Fruit fly (Drosophila melanogaster) whole organism, embryonic: ENCODE data around the gene CG9837.
A peak's percentile ranks its signal among the peaks of the same experiment; 100 is the strongest.

Source experiments
- Aef1 ChIP-seq: fragments of 200-800 bp; sonication (Bioruptor generic); IDR thresholded peaks from 3 replicates; pipeline ENCODE4 v1.3.6; 2022; ENCODE audit warnings: missing biosample characterization, missing genetic modification characterization
- B-H1 ChIP-seq: fragments of 200-800 bp; sonication (Bioruptor generic); IDR thresholded peaks from 3 replicates; pipeline ENCODE4 v1.3.6; 2022; ENCODE audit warnings: missing biosample characterization, missing genetic modification characterization
- CG10147 ChIP-seq: fragments of 200-800 bp; sonication (Bioruptor generic); optimal IDR thresholded peaks from 2 replicates; lab custom pipeline; 2019; ENCODE audit warnings: missing biosample characterization, mild to moderate bottlenecking, missing genetic modification characterization, moderate library complexity
- CG10543 ChIP-seq: fragments of 200-800 bp; sonication (Bioruptor generic); optimal IDR thresholded peaks from 3 replicates; lab custom pipeline; 2017; ENCODE audit warnings: missing biosample characterization, mild to moderate bottlenecking, missing genetic modification characterization, moderate library complexity
- CG11093 ChIP-seq: fragments of 200-800 bp; sonication (Bioruptor generic); IDR thresholded peaks from 3 replicates; pipeline ENCODE4 v1.3.6; 2022; ENCODE audit warnings: missing biosample characterization, missing genetic modification characterization
- CG12659 ChIP-seq: fragments of 200-800 bp; sonication (Bioruptor generic); optimal IDR thresholded peaks from 3 replicates; lab custom pipeline; 2017; ENCODE audit warnings: mild to moderate bottlenecking, missing biosample characterization, missing genetic modification reagents, missing genetic modification characterization
- CG13894 ChIP-seq: fragments of 200-800 bp; sonication (Bioruptor generic); optimal IDR thresholded peaks from 3 replicates; lab custom pipeline; 2018; ENCODE audit warnings: missing biosample characterization, mild to moderate bottlenecking, missing genetic modification characterization, moderate library complexity
- CG14014 ChIP-seq: fragments of 200-800 bp; sonication (Bioruptor generic); IDR thresholded peaks from 2 replicates; pipeline ENCODE4 v1.3.6; 2022; ENCODE audit warnings: missing biosample characterization, missing genetic modification characterization
- CG16813 ChIP-seq: fragments of 200-800 bp; sonication (Bioruptor generic); IDR thresholded peaks from 3 replicates; pipeline ENCODE4 v1.3.6; 2022; ENCODE audit warnings: missing biosample characterization, missing genetic modification characterization; ENCODE audit not compliant: partially characterized antibody
- CG16815 ChIP-seq: fragments of 200-800 bp; sonication (Bioruptor generic); optimal IDR thresholded peaks from 3 replicates; lab custom pipeline; 2017; ENCODE audit warnings: missing biosample characterization, mild to moderate bottlenecking, missing genetic modification characterization
- CG17912 ChIP-seq: fragments of 200-800 bp; sonication (Bioruptor generic); optimal IDR thresholded peaks from 2 replicates; lab custom pipeline; 2018; ENCODE audit warnings: missing biosample characterization, mild to moderate bottlenecking, missing genetic modification characterization
- CG3065 ChIP-seq: fragments of 200-800 bp; sonication (Bioruptor generic); optimal IDR thresholded peaks from 2 replicates; lab custom pipeline; 2016; ENCODE audit warnings: missing biosample characterization, missing genetic modification characterization
- CG31441 ChIP-seq: fragments of 200-800 bp; sonication (Bioruptor generic); IDR thresholded peaks from 2 replicates; pipeline ENCODE4 v1.3.6; 2022; ENCODE audit warnings: missing biosample characterization, missing genetic modification characterization
- CG34422 ChIP-seq: fragments of 200-800 bp; sonication (Bioruptor generic); IDR thresholded peaks from 3 replicates; pipeline ENCODE4 v1.3.6; 2022; ENCODE audit warnings: missing biosample characterization, missing genetic modification characterization
- CG4707 ChIP-seq: fragments of 200-800 bp; sonication (Bioruptor generic); optimal IDR thresholded peaks from 2 replicates; lab custom pipeline; 2018; ENCODE audit warnings: missing biosample characterization, mild to moderate bottlenecking, missing genetic modification characterization, moderate library complexity
- CG7271 ChIP-seq: fragments of 200-800 bp; sonication (Bioruptor generic); optimal IDR thresholded peaks from 2 replicates; lab custom pipeline; 2018; ENCODE audit warnings: missing biosample characterization, mild to moderate bottlenecking, missing genetic modification characterization, moderate library complexity
- CG7839 ChIP-seq: fragments of 200-800 bp; sonication (Bioruptor generic); optimal IDR thresholded peaks from 3 replicates; lab custom pipeline; 2018; ENCODE audit warnings: missing biosample characterization, mild to moderate bottlenecking, missing genetic modification characterization, moderate library complexity
- CG8924 ChIP-seq: fragments of 200-800 bp; optimal IDR thresholded peaks from 3 replicates; lab custom pipeline; 2019; ENCODE audit warnings: missing biosample characterization, mild to moderate bottlenecking, missing genetic modification characterization, moderate library complexity
- CG9797 ChIP-seq: fragments of 200-800 bp; sonication (Bioruptor generic); optimal IDR thresholded peaks from 3 replicates; lab custom pipeline; 2018; ENCODE audit warnings: missing biosample characterization, mild to moderate bottlenecking, missing genetic modification characterization
- Dek ChIP-seq: fragments of 200-800 bp; sonication (Bioruptor generic); optimal IDR thresholded peaks from 3 replicates; lab custom pipeline; 2019; ENCODE audit warnings: missing biosample characterization, mild to moderate bottlenecking, missing genetic modification characterization, moderate library complexity
- Ets65A ChIP-seq: fragments of 200-800 bp; sonication (Bioruptor generic); peaks from one replicate; lab custom pipeline; 2016; ENCODE audit warnings: missing biosample characterization, missing genetic modification characterization
- H15 ChIP-seq: fragments of 200-800 bp; sonication (Bioruptor generic); IDR thresholded peaks from 3 replicates; pipeline ENCODE4 v1.3.6; 2022; ENCODE audit warnings: missing biosample characterization, missing genetic modification characterization
- Hr51 ChIP-seq, 2 experiments: fragments of 200-800 bp; sonication (Bioruptor generic); optimal IDR thresholded peaks; 2 replicates in 1 of 2; 3 replicates in 1 of 2; lab custom pipeline; 2016 to 2018; ENCODE audit warnings: missing biosample characterization in 2 of 2, missing genetic modification characterization in 2 of 2, mild to moderate bottlenecking in 1 of 2, moderate library complexity in 1 of 2
- Hsf ChIP-seq: fragments of 200-800 bp; sonication (Bioruptor generic); optimal IDR thresholded peaks from 3 replicates; lab custom pipeline; 2016; ENCODE audit warnings: missing biosample characterization, missing genetic modification characterization
- Jarid2 ChIP-seq: fragments of 200-800 bp; sonication (Bioruptor generic); optimal IDR thresholded peaks from 3 replicates; lab custom pipeline; 2017; ENCODE audit warnings: mild to moderate bottlenecking, missing biosample characterization, missing genetic modification reagents, missing genetic modification characterization
- Max ChIP-seq: fragments of 200-800 bp; sonication (Bioruptor generic); optimal IDR thresholded peaks from 2 replicates; lab custom pipeline; 2016; ENCODE audit warnings: missing biosample characterization, mild to moderate bottlenecking, missing genetic modification characterization
- Meics ChIP-seq: fragments of 200-800 bp; sonication (Bioruptor generic); optimal IDR thresholded peaks from 2 replicates; lab custom pipeline; 2017; ENCODE audit warnings: missing biosample characterization, mild to moderate bottlenecking, missing genetic modification characterization
- NK7.1 ChIP-seq: fragments of 200-800 bp; sonication (Bioruptor generic); optimal IDR thresholded peaks from 3 replicates; lab custom pipeline; 2016; ENCODE audit warnings: missing biosample characterization, missing genetic modification characterization
- Neu2 ChIP-seq: fragments of 200-800 bp; sonication (Bioruptor generic); optimal IDR thresholded peaks from 3 replicates; lab custom pipeline; 2016; ENCODE audit warnings: missing biosample characterization, missing genetic modification characterization, borderline replicate concordance
- Ravus ChIP-seq: fragments of 200-800 bp; sonication (Bioruptor generic); IDR thresholded peaks from 2 replicates; pipeline ENCODE4 v1.3.6; 2022; ENCODE audit warnings: missing biosample characterization, missing genetic modification characterization
- Rfx ChIP-seq: fragments of 200-800 bp; sonication (Bioruptor generic); IDR thresholded peaks from 2 replicates; pipeline ENCODE4 v1.3.6; 2022; ENCODE audit warnings: missing biosample characterization, missing genetic modification characterization
- Side ChIP-seq: fragments of 200-800 bp; sonication (Bioruptor generic); optimal IDR thresholded peaks from 2 replicates; lab custom pipeline; 2016; ENCODE audit warnings: missing biosample characterization, missing genetic modification characterization
- Usf ChIP-seq: fragments of 200-800 bp; sonication (Bioruptor generic); optimal IDR thresholded peaks from 2 replicates; lab custom pipeline; 2017; ENCODE audit warnings: missing genotype, missing biosample characterization, missing genetic modification characterization
- Xrp1 ChIP-seq: fragments of 200-800 bp; sonication (Bioruptor generic); IDR thresholded peaks from 2 replicates; pipeline ENCODE4 v1.3.6; 2022; ENCODE audit warnings: missing biosample characterization, missing genetic modification characterization
- abd-A ChIP-seq: fragments of 200-800 bp; sonication (Bioruptor generic); optimal IDR thresholded peaks from 3 replicates; lab custom pipeline; 2019; ENCODE audit warnings: missing biosample characterization, mild to moderate bottlenecking, missing genetic modification characterization, moderate library complexity
- bigmax ChIP-seq: fragments of 200-800 bp; sonication (Bioruptor generic); optimal IDR thresholded peaks from 2 replicates; lab custom pipeline; 2018; ENCODE audit warnings: missing biosample characterization, mild to moderate bottlenecking, missing genetic modification characterization
- chinmo ChIP-seq: fragments of 200-800 bp; sonication (Bioruptor generic); IDR thresholded peaks from 4 replicates; pipeline ENCODE4 v1.3.6; 2022; ENCODE audit warnings: missing biosample characterization, missing genetic modification characterization; ENCODE audit not compliant: partially characterized antibody
- chn ChIP-seq: fragments of 200-800 bp; sonication (Bioruptor generic); optimal IDR thresholded peaks from 2 replicates; lab custom pipeline; 2016; ENCODE audit warnings: missing biosample characterization, missing genetic modification characterization
- corto ChIP-seq: fragments of 200-800 bp; sonication (Bioruptor generic); optimal IDR thresholded peaks from 2 replicates; lab custom pipeline; 2016; ENCODE audit warnings: missing biosample characterization, mild to moderate bottlenecking, missing genetic modification characterization, moderate library complexity
- croc ChIP-seq: fragments of 200-800 bp; sonication (Bioruptor generic); conservative IDR thresholded peaks from 3 replicates; pipeline ENCODE4 v1.3.6; 2022; ENCODE audit warnings: missing biosample characterization, missing genetic modification characterization
- emc ChIP-seq: fragments of 200-800 bp; sonication (Bioruptor generic); optimal IDR thresholded peaks from 2 replicates; lab custom pipeline; 2016; ENCODE audit warnings: missing biosample characterization, missing genetic modification characterization
- ftz-f1 ChIP-seq: fragments of 200-800 bp; sonication (Bioruptor generic); optimal IDR thresholded peaks from 2 replicates; lab custom pipeline; 2016; ENCODE audit warnings: missing biosample characterization, missing genetic modification characterization
- ind ChIP-seq: fragments of 200-800 bp; sonication (Bioruptor generic); optimal IDR thresholded peaks from 3 replicates; lab custom pipeline; 2016; ENCODE audit warnings: missing biosample characterization, missing genetic modification characterization
- kay ChIP-seq: fragments of 200-800 bp; sonication (Bioruptor generic); optimal IDR thresholded peaks from 2 replicates; lab custom pipeline; 2016; ENCODE audit warnings: missing biosample characterization, missing genetic modification characterization
- lab ChIP-seq: fragments of 200-800 bp; sonication (Bioruptor generic); optimal IDR thresholded peaks from 3 replicates; lab custom pipeline; 2017; ENCODE audit warnings: missing biosample characterization, missing genetic modification characterization, mild to moderate bottlenecking, moderate library complexity, missing genetic modification reagents
- pzg ChIP-seq: fragments of 200-800 bp; sonication (Bioruptor generic); optimal IDR thresholded peaks from 3 replicates; lab custom pipeline; 2018; ENCODE audit warnings: missing biosample characterization, mild to moderate bottlenecking, missing genetic modification characterization, moderate library complexity
- ranshi ChIP-seq: fragments of 200-800 bp; sonication (Bioruptor generic); IDR thresholded peaks from 2 replicates; pipeline ENCODE4 v1.3.6; 2022; ENCODE audit warnings: missing biosample characterization, missing genetic modification characterization
- repo ChIP-seq: fragments of 200-800 bp; sonication (Bioruptor generic); optimal IDR thresholded peaks from 2 replicates; lab custom pipeline; 2016; ENCODE audit warnings: missing biosample characterization, missing genetic modification characterization
- sens ChIP-seq: fragments of 200-800 bp; sonication (Bioruptor generic); peaks from one replicate; lab custom pipeline; 2016; ENCODE audit warnings: missing biosample characterization, missing genetic modification characterization
- so ChIP-seq: fragments of 200-800 bp; sonication (Bioruptor generic); IDR thresholded peaks from 3 replicates; pipeline ENCODE4 v1.3.6; 2022; ENCODE audit warnings: missing biosample characterization, missing genetic modification characterization
- vvl ChIP-seq: fragments of 200-800 bp; sonication (Bioruptor generic); IDR thresholded peaks from 2 replicates; pipeline ENCODE4 v1.3.6; 2022; ENCODE audit warnings: missing biosample characterization, missing genetic modification characterization
- wek ChIP-seq: fragments of 200-800 bp; sonication (Bioruptor generic); optimal IDR thresholded peaks from 3 replicates; lab custom pipeline; 2018; ENCODE audit warnings: missing biosample characterization, mild to moderate bottlenecking, missing genetic modification characterization, moderate library complexity

CG9837 gene

DNA sequence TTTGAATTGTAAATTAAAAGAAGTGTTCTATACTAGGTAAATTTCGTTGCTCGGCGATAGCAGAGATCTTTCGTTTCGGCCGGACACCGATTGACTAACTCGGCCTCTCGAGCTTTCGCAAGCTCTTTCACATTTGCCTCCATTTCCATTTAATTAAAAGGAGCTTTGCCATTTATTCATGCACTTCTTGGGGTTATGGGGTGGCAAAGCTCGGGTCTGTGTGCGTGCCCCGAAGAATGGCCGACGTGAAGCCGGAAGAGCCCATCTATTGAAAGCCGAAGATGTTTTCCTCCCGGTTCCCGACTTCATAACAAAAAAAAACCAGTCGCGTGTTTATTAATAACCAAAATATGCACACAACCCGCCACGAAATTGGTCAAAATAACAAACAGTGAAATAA is 13.5 kb downstream of the CG9837 start (continued):
- TF ChIP-seq Rfx (GFP tag; lab: Robert Waterston, UW) (no peak; the same call in 1 of the 2 replicates), Neu2 (GFP tag; lab: Kevin White, UChicago) (no peak), abd-A (tag; lab: Kevin White, UChicago) (peak; percentile 76), Ets65A (GFP tag; lab: Kevin White, UChicago) (no peak), pzg (GFP tag; lab: Kevin White, UChicago) (peak; percentile 3), Side (no peak), CG9797 (GFP tag; lab: Kevin White, UChicago) (no peak), wek (GFP tag; lab: Kevin White, UChicago) (no peak), CG14014 (no peak), ftz-f1 (GFP tag; lab: Kevin White, UChicago) (no peak), CG13894 (tag; lab: Kevin White, UChicago) (peak; percentile 90), Hsf (no peak), CG3065 (GFP tag; lab: Kevin White, UChicago) (no peak), B-H1 (GFP tag; lab: Robert Waterston, UW) (no peak), vvl (GFP tag; lab: Robert Waterston, UW) (peak; percentile 54; the same call in 1 of the 2 replicates), CG34422 (GFP tag; lab: Robert Waterston, UW) (no peak), CG4707 (no peak), repo (GFP tag; lab: Kevin White, UChicago) (no peak), Max (GFP tag; lab: Kevin White, UChicago) (no peak), CG16813 (GFP tag; lab: Robert Waterston, UW) (no peak), CG12659 (GFP tag; lab: Kevin White, UChicago) (no peak), CG10543 (GFP tag; lab: Kevin White, UChicago) (no peak), sens (no peak), so (GFP tag; lab: Robert Waterston, UW) (no peak), emc (GFP tag; lab: Kevin White, UChicago) (no peak), Jarid2 (GFP tag; lab: Kevin White, UChicago) (no peak), chinmo (peak; percentile 89), ranshi (GFP tag; lab: Robert Waterston, UW) (no peak), CG7839 (tag; lab: Kevin White, UChicago) (no peak), CG7271 (tag; lab: Kevin White, UChicago) (no peak), NK7.1 (GFP tag; lab: Kevin White, UChicago) (no peak), Ravus (no peak), croc (GFP tag; lab: Robert Waterston, UW) (no peak), kay (GFP tag; lab: Kevin White, UChicago) (no peak), CG17912 (no peak), Xrp1 (GFP tag; lab: Robert Waterston, UW) (no peak), Hr51 (GFP tag; optimal IDR thresholded peaks at IDR 0.05; lab: Kevin White, UChicago) (no peak), Usf (no peak), CG11093 (GFP tag; lab: Robert Waterston, UW) (no peak), chn (no peak), CG10147 (GFP tag; lab: Kevin White, UChicago) (no peak), ind (no peak), CG8924 (tag; lab: Kevin White, UChicago) (no peak), Aef1 (GFP tag; lab: Robert Waterston, UW) (no peak), bigmax (GFP tag; lab: Kevin White, UChicago) (peak; percentile 33), CG31441 (GFP tag; lab: Robert Waterston, UW) (no peak), Dek (tag; lab: Kevin White, UChicago) (no peak), Meics (GFP tag; lab: Kevin White, UChicago) (no peak), corto (GFP tag; lab: Kevin White, UChicago) (no peak), lab (GFP tag; lab: Kevin White, UChicago) (peak; percentile 39), CG16815 (GFP tag; lab: Kevin White, UChicago) (no peak), H15 (GFP tag; lab: Robert Waterston, UW) (no peak)
